Fruit fly (Drosophila melanogaster): ENCODE measurements around the gene Pih1D1.

Gene Pih1D1

DNA sequence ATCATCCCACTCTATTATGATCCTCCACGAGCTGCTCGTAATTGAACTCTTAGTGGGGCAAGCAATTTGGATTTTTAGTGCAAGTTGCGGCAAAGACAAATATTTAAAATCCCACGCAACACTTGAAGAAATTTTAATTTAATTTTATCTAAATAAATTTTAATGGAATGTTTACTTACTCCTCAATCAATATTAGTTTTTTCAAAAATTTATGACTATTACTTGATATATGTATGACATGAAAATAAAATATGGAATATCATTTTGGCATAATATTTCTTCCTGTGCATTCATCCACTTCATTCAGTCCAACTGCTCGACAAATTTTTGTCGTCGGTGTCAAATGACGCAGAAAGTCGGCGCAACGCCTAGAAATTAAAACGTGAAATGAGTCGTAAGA is 28.4 kb upstream of the Pih1D1 start (continued):
- TF ChIP-seq Nf-YB (GFP tag; optimal IDR thresholded peaks at IDR 0.05) (no peak), CG31441 (GFP tag; IDR thresholded peaks at IDR 0.05) (peak; percentile 36), ap (GFP tag; IDR thresholded peaks at IDR 0.05) (no peak), exex (tag; optimal IDR thresholded peaks at IDR 0.05) (no peak), klu (GFP tag; IDR thresholded peaks at IDR 0.05) (no peak), phol (tag; optimal IDR thresholded peaks at IDR 0.05) (peak; percentile 20), CG15479 (GFP tag; optimal IDR thresholded peaks at IDR 0.05) (no peak), CG17361 (GFP tag; IDR thresholded peaks at IDR 0.05) (0 out of 3 replicates have a peak, but pooled peaks have one; percentile 19), Dref (GFP tag; IDR thresholded peaks at IDR 0.05) (no peak), org-1 (GFP tag; optimal IDR thresholded peaks at IDR 0.05) (no peak), CG17359 (tag; optimal IDR thresholded peaks at IDR 0.05) (peak; percentile 2), CG10366 (GFP tag; IDR thresholded peaks at IDR 0.05) (no peak), CG10147 (GFP tag; optimal IDR thresholded peaks at IDR 0.05) (no peak), br (optimal IDR thresholded peaks at IDR 0.05) (no peak), croc (GFP tag; conservative IDR thresholded peaks at IDR 0.05) (no peak), PHDP (tag; optimal IDR thresholded peaks at IDR 0.05) (peak; percentile 10), Dip2 (GFP tag; IDR thresholded peaks at IDR 0.05) (no peak), Blimp-1 (GFP tag; optimal IDR thresholded peaks at IDR 0.05) (peak; percentile 38), pnt (GFP tag; optimal IDR thresholded peaks at IDR 0.05) (no peak), Dek (tag; optimal IDR thresholded peaks at IDR 0.05) (no peak), ara (GFP tag; IDR thresholded peaks at IDR 0.05) (0 out of 2 replicates have a peak, but pooled peaks have one; percentile 14), CG11093 (GFP tag; IDR thresholded peaks at IDR 0.05) (no peak), CG9437 (GFP tag; optimal IDR thresholded peaks at IDR 0.05) (no peak), CG4328 (GFP tag; optimal IDR thresholded peaks at IDR 0.05) (no peak), CG10274 (GFP tag; optimal IDR thresholded peaks at IDR 0.05) (no peak), slbo (GFP tag; IDR thresholded peaks at IDR 0.05) (no peak), Oaz (GFP tag; IDR thresholded peaks at IDR 0.05) (no peak), Optix (GFP tag; IDR thresholded peaks at IDR 0.05) (no peak), Abd-B (GFP tag; optimal IDR thresholded peaks at IDR 0.05) (no peak), ci (GFP tag; IDR thresholded peaks at IDR 0.05) (no peak), peb (GFP tag; IDR thresholded peaks at IDR 0.05) (no peak), CG8089 (GFP tag; optimal IDR thresholded peaks at IDR 0.05) (no peak), Atf3 (GFP tag; optimal IDR thresholded peaks at IDR 0.05) (no peak), CG9876 (GFP tag; optimal IDR thresholded peaks at IDR 0.05) (no peak), Dfd (GFP tag; optimal IDR thresholded peaks at IDR 0.05) (no peak), CG7928 (GFP tag; optimal IDR thresholded peaks at IDR 0.05) (no peak), CG4820 (GFP tag; optimal IDR thresholded peaks at IDR 0.05) (no peak), sens (GFP tag) (peak; percentile 78), kay (GFP tag; optimal IDR thresholded peaks at IDR 0.05) (no peak), CG12104 (GFP tag; optimal IDR thresholded peaks at IDR 0.05) (no peak), gem (tag; optimal IDR thresholded peaks at IDR 0.05) (peak; percentile 56), CG7556 (GFP tag; optimal IDR thresholded peaks at IDR 0.05) (peak; percentile 21), Elba2 (GFP tag; optimal IDR thresholded peaks at IDR 0.05) (no peak), cwo (GFP tag; optimal IDR thresholded peaks at IDR 0.05) (no peak), CG9932 (GFP tag; IDR thresholded peaks at IDR 0.05) (no peak), Pdp1 (GFP tag; optimal IDR thresholded peaks at IDR 0.05) (no peak), sug (tag; optimal IDR thresholded peaks at IDR 0.05) (no peak), btn (GFP tag; optimal IDR thresholded peaks at IDR 0.05) (no peak), NC2β (GFP tag; optimal IDR thresholded peaks at IDR 0.05) (no peak), hkb (optimal IDR thresholded peaks at IDR 0.05) (no peak), hkb (GFP tag; IDR thresholded peaks at IDR 0.05) (no peak), fd102C (GFP tag; optimal IDR thresholded peaks at IDR 0.05) (no peak), Sox102F (GFP tag; optimal IDR thresholded peaks at IDR 0.05) (peak; percentile 41)

All from whole organism, embryonic.